Fruit fly (Drosophila melanogaster) whole organism, embryonic: ENCODE measurements around the gene CG5968.

Experiments
- ATbp ChIP-seq: fragments of 200-800 bp; sonication (Bioruptor generic); optimal IDR thresholded peaks from 2 replicates; lab custom pipeline; 2017; ENCODE audit warnings: missing biosample characterization, mild to moderate bottlenecking, missing genetic modification characterization, missing genetic modification reagents
- B-H2 ChIP-seq: fragments of 200-800 bp; sonication (Bioruptor generic); optimal IDR thresholded peaks from 2 replicates; lab custom pipeline; 2018; ENCODE audit warnings: missing biosample characterization, mild to moderate bottlenecking, missing genetic modification characterization
- BEAF-32 ChIP-seq: fragments of 200-800 bp; sonication (Bioruptor generic); optimal IDR thresholded peaks from 3 replicates; lab custom pipeline; 2017; ENCODE audit warnings: missing biosample characterization, missing genetic modification characterization, mild to moderate bottlenecking, moderate library complexity, missing genetic modification reagents
- CG10654 ChIP-seq: fragments of 200-800 bp; sonication (Bioruptor generic); optimal IDR thresholded peaks from 2 replicates; lab custom pipeline; 2016; ENCODE audit warnings: missing biosample characterization, missing genetic modification characterization
- CG11696 ChIP-seq: fragments of 200-800 bp; sonication (Bioruptor generic); IDR thresholded peaks from 2 replicates; pipeline ENCODE4 v1.3.6; 2022; ENCODE audit warnings: missing biosample characterization, missing genetic modification characterization
- CG12104 ChIP-seq: fragments of 200-800 bp; sonication (Bioruptor generic); optimal IDR thresholded peaks from 3 replicates; lab custom pipeline; 2016; ENCODE audit warnings: missing biosample characterization, missing genetic modification characterization
- CG14014 ChIP-seq: fragments of 200-800 bp; sonication (Bioruptor generic); IDR thresholded peaks from 2 replicates; pipeline ENCODE4 v1.3.6; 2022; ENCODE audit warnings: missing biosample characterization, missing genetic modification characterization
- CG14965 ChIP-seq: fragments of 200-800 bp; sonication (Bioruptor generic); optimal IDR thresholded peaks from 2 replicates; lab custom pipeline; 2016; ENCODE audit warnings: missing biosample characterization, missing genetic modification characterization, borderline replicate concordance
- CG15479 ChIP-seq: fragments of 200-800 bp; sonication (Bioruptor generic); optimal IDR thresholded peaks from 3 replicates; lab custom pipeline; 2019; ENCODE audit warnings: missing biosample characterization, mild to moderate bottlenecking, missing genetic modification characterization, moderate library complexity
- CG1602 ChIP-seq: fragments of 200-800 bp; sonication (Bioruptor generic); optimal IDR thresholded peaks from 3 replicates; lab custom pipeline; 2016; ENCODE audit warnings: missing biosample characterization, missing genetic modification characterization
- CG17802 ChIP-seq: fragments of 200-800 bp; sonication (Bioruptor generic); optimal IDR thresholded peaks from 2 replicates; lab custom pipeline; 2018; ENCODE audit warnings: missing biosample characterization, mild to moderate bottlenecking, missing genetic modification characterization, moderate library complexity
- CG2116 ChIP-seq: fragments of 200-800 bp; sonication (Bioruptor generic); optimal IDR thresholded peaks from 3 replicates; lab custom pipeline; 2018; ENCODE audit warnings: missing biosample characterization, mild to moderate bottlenecking, missing genetic modification characterization
- CG34224 ChIP-seq: fragments of 200-800 bp; sonication (Bioruptor generic); IDR thresholded peaks from 3 replicates; pipeline ENCODE4 v1.3.6; 2022; ENCODE audit warnings: missing biosample characterization, missing genetic modification characterization; ENCODE audit not compliant: partially characterized antibody
- CG34422 ChIP-seq: fragments of 200-800 bp; sonication (Bioruptor generic); IDR thresholded peaks from 3 replicates; pipeline ENCODE4 v1.3.6; 2022; ENCODE audit warnings: missing biosample characterization, missing genetic modification characterization
- CG3995 ChIP-seq: fragments of 200-800 bp; sonication (Bioruptor generic); optimal IDR thresholded peaks from 3 replicates; lab custom pipeline; 2016; ENCODE audit warnings: missing biosample characterization, missing genetic modification characterization
- CG5245 ChIP-seq: fragments of 200-800 bp; sonication (Bioruptor generic); optimal IDR thresholded peaks from 3 replicates; lab custom pipeline; 2016; ENCODE audit warnings: missing biosample characterization, missing genetic modification characterization
- CG7271 ChIP-seq: fragments of 200-800 bp; sonication (Bioruptor generic); optimal IDR thresholded peaks from 2 replicates; lab custom pipeline; 2018; ENCODE audit warnings: missing biosample characterization, mild to moderate bottlenecking, missing genetic modification characterization, moderate library complexity
- CG8944 ChIP-seq: fragments of 200-800 bp; sonication (Bioruptor generic); optimal IDR thresholded peaks from 3 replicates; lab custom pipeline; 2016; ENCODE audit warnings: missing biosample characterization, missing genetic modification characterization
- CHES-1-like ChIP-seq: fragments of 200-800 bp; sonication (Bioruptor generic); optimal IDR thresholded peaks from 2 replicates; lab custom pipeline; 2016; ENCODE audit warnings: missing biosample characterization, missing genetic modification characterization
- Dfd ChIP-seq, 2 experiments: fragments of >200 bp; optimal IDR thresholded peaks; 2 replicates each; lab custom pipeline; 2017; ENCODE audit warnings: missing biosample characterization in 2 of 2, missing genetic modification characterization in 2 of 2
- Doc2 ChIP-seq: fragments of 200-800 bp; sonication (Bioruptor generic); IDR thresholded peaks from 2 replicates; pipeline ENCODE4 v1.3.6; 2022; ENCODE audit warnings: missing biosample characterization, missing genetic modification characterization
- HLH4C ChIP-seq: fragments of 200-800 bp; sonication (Bioruptor generic); IDR thresholded peaks from 3 replicates; pipeline ENCODE4 v1.3.6; 2022; ENCODE audit warnings: missing biosample characterization, missing genetic modification characterization; ENCODE audit not compliant: partially characterized antibody
- Hey ChIP-seq: fragments of 200-800 bp; sonication (Bioruptor generic); optimal IDR thresholded peaks from 3 replicates; lab custom pipeline; 2018; ENCODE audit warnings: missing biosample characterization, mild to moderate bottlenecking, missing genetic modification characterization
- Hr3 ChIP-seq: fragments of 200-800 bp; sonication (Bioruptor generic); optimal IDR thresholded peaks from 3 replicates; lab custom pipeline; 2016; ENCODE audit warnings: missing biosample characterization, missing genetic modification characterization
- Lim3 ChIP-seq: fragments of 200-800 bp; sonication (Bioruptor generic); IDR thresholded peaks from 2 replicates; pipeline ENCODE4 v1.3.6; 2022; ENCODE audit warnings: missing biosample characterization, missing genetic modification characterization
- Mad ChIP-seq: fragments of 200-800 bp; sonication (Bioruptor generic); optimal IDR thresholded peaks from 2 replicates; lab custom pipeline; 2016; ENCODE audit warnings: missing biosample characterization, missing genetic modification characterization
- abd-A ChIP-seq: fragments of 200-800 bp; sonication (Bioruptor generic); optimal IDR thresholded peaks from 3 replicates; lab custom pipeline; 2019; ENCODE audit warnings: missing biosample characterization, mild to moderate bottlenecking, missing genetic modification characterization, moderate library complexity
- aop ChIP-seq: fragments of 200-800 bp; sonication (Bioruptor generic); IDR thresholded peaks from 2 replicates; pipeline ENCODE4 v1.3.6; 2022; ENCODE audit warnings: missing biosample characterization, missing genetic modification characterization
- bigmax ChIP-seq: fragments of 200-800 bp; sonication (Bioruptor generic); optimal IDR thresholded peaks from 2 replicates; lab custom pipeline; 2018; ENCODE audit warnings: missing biosample characterization, mild to moderate bottlenecking, missing genetic modification characterization
- btn ChIP-seq: fragments of 200-800 bp; sonication (Bioruptor generic); optimal IDR thresholded peaks from 2 replicates; lab custom pipeline; 2016; ENCODE audit warnings: missing biosample characterization, missing genetic modification characterization
- cad ChIP-seq: fragments of >200 bp; optimal IDR thresholded peaks from 2 replicates; lab custom pipeline; 2017; ENCODE audit warnings: missing biosample characterization, missing genetic modification characterization
- ci ChIP-seq: fragments of 200-800 bp; sonication (Bioruptor generic); IDR thresholded peaks from 3 replicates; pipeline ENCODE4 v1.3.6; 2022; ENCODE audit warnings: missing biosample characterization, missing genetic modification characterization
- dan ChIP-seq: fragments of 200-800 bp; sonication (Bioruptor generic); IDR thresholded peaks from 2 replicates; pipeline ENCODE4 v1.3.6; 2022; ENCODE audit warnings: missing biosample characterization, missing genetic modification characterization
- dm ChIP-seq: fragments of 200-800 bp; sonication (Bioruptor generic); optimal IDR thresholded peaks from 3 replicates; lab custom pipeline; 2016; ENCODE audit warnings: missing biosample characterization, missing genetic modification characterization
- fru ChIP-seq: fragments of >200 bp; optimal IDR thresholded peaks from 2 replicates; lab custom pipeline; 2017
- gcm ChIP-seq: fragments of 200-800 bp; sonication (Bioruptor generic); optimal IDR thresholded peaks from 2 replicates; lab custom pipeline; 2019; ENCODE audit warnings: missing biosample characterization, mild to moderate bottlenecking, missing genetic modification characterization, moderate library complexity
- gsb-n ChIP-seq: fragments of 200-800 bp; sonication (Bioruptor generic); optimal IDR thresholded peaks from 3 replicates; lab custom pipeline; 2018; ENCODE audit warnings: missing biosample characterization, mild to moderate bottlenecking, missing genetic modification characterization
- ind ChIP-seq: fragments of 200-800 bp; sonication (Bioruptor generic); optimal IDR thresholded peaks from 3 replicates; lab custom pipeline; 2016; ENCODE audit warnings: missing biosample characterization, missing genetic modification characterization
- jigr1 ChIP-seq: fragments of 200-800 bp; sonication (Bioruptor generic); IDR thresholded peaks from 3 replicates; pipeline ENCODE4 v1.3.6; 2022; ENCODE audit warnings: missing biosample characterization, missing genetic modification characterization
- kah ChIP-seq: fragments of 200-800 bp; sonication (Bioruptor generic); optimal IDR thresholded peaks from 2 replicates; lab custom pipeline; 2018; ENCODE audit warnings: missing biosample characterization, mild to moderate bottlenecking, missing genetic modification characterization
- klu ChIP-seq: fragments of 200-800 bp; sonication (Bioruptor generic); IDR thresholded peaks from 2 replicates; pipeline ENCODE4 v1.3.6; 2022; ENCODE audit warnings: missing biosample characterization, missing genetic modification characterization
- lmd ChIP-seq: fragments of 200-800 bp; sonication (Bioruptor generic); IDR thresholded peaks from 2 replicates; pipeline ENCODE4 v1.3.6; 2022; ENCODE audit warnings: missing biosample characterization, missing genetic modification characterization
- maf-S ChIP-seq: fragments of 200-800 bp; sonication (Bioruptor generic); optimal IDR thresholded peaks from 2 replicates; lab custom pipeline; 2016; ENCODE audit warnings: missing biosample characterization, missing genetic modification characterization
- mld ChIP-seq: fragments of 200-800 bp; sonication (Bioruptor generic); IDR thresholded peaks from 3 replicates; pipeline ENCODE4 v1.3.6; 2022; ENCODE audit warnings: missing biosample characterization, missing genetic modification characterization; ENCODE audit not compliant: partially characterized antibody
- nom ChIP-seq: fragments of 200-800 bp; sonication (Bioruptor generic); optimal IDR thresholded peaks from 2 replicates; lab custom pipeline; 2017; ENCODE audit warnings: missing biosample characterization, missing genetic modification characterization, mild to moderate bottlenecking, moderate library complexity, missing genetic modification reagents
- org-1 ChIP-seq: fragments of 200-800 bp; sonication (Bioruptor generic); optimal IDR thresholded peaks from 2 replicates; lab custom pipeline; 2017; ENCODE audit warnings: missing biosample characterization, missing genetic modification characterization
- pros ChIP-seq: fragments of 200-800 bp; sonication (Bioruptor generic); optimal IDR thresholded peaks from 3 replicates; lab custom pipeline; 2019; ENCODE audit warnings: missing biosample characterization, mild to moderate bottlenecking, missing genetic modification characterization, moderate library complexity
- sens ChIP-seq: fragments of 200-800 bp; sonication (Bioruptor generic); peaks from one replicate; lab custom pipeline; 2016; ENCODE audit warnings: missing biosample characterization, missing genetic modification characterization
- shn ChIP-seq: fragments of 200-800 bp; sonication (Bioruptor generic); optimal IDR thresholded peaks from 3 replicates; lab custom pipeline; 2016; ENCODE audit warnings: missing biosample characterization, missing genetic modification characterization
- stc ChIP-seq: fragments of 200-800 bp; sonication (Bioruptor generic); IDR thresholded peaks from 2 replicates; pipeline ENCODE4 v1.3.6; 2022; ENCODE audit warnings: missing biosample characterization, missing genetic modification characterization
- trem ChIP-seq: fragments of 200-800 bp; optimal IDR thresholded peaks from 3 replicates; lab custom pipeline; 2019; ENCODE audit warnings: missing biosample characterization, mild to moderate bottlenecking, missing genetic modification characterization, moderate library complexity
- usp ChIP-seq: fragments of >200 bp; optimal IDR thresholded peaks from 2 replicates; lab custom pipeline; 2017; ENCODE audit warnings: missing biosample characterization, missing genetic modification characterization
- yki ChIP-seq: fragments of >200 bp; optimal IDR thresholded peaks from 3 replicates; lab custom pipeline; 2018
- z ChIP-seq: fragments of 200-800 bp; sonication (Bioruptor generic); IDR thresholded peaks from 3 replicates; pipeline ENCODE4 v1.3.6; 2022; ENCODE audit warnings: missing biosample characterization, missing genetic modification characterization

CG5968 gene

DNA sequence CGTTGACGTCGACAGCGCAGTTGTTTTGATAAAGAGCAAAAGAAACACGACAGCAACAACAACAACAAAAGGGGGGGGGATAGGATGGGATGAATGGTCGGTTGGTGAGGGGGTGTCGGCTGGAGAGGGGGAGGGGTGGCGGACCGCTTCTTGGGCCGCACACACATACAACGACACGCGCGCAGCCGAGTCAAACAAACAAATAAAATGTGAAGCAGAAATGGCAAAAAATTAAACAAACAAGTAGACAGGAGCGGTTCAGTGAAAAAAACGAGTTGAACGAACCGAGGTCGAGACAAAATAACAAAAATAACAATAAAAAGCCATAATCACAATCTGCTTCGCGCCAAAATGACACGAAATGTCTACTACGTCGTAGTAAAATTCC is 16.4 kb downstream of the CG5968 start:
- no peak for TF ChIP-seq trem (tag; lab: Kevin White, UChicago)
- TF ChIP-seq cad (GFP tag; lab: Kevin White, UChicago): no peak
- peak; percentile 86 for TF ChIP-seq abd-A (tag; lab: Kevin White, UChicago)
- no peak for TF ChIP-seq Hr3 (GFP tag; lab: Kevin White, UChicago)
- no peak for TF ChIP-seq CG14965
- no peak for TF ChIP-seq BEAF-32 (GFP tag; lab: Kevin White, UChicago)
- TF ChIP-seq org-1 (GFP tag; lab: Kevin White, UChicago): no peak
- TF ChIP-seq dm (GFP tag; lab: Kevin White, UChicago): no peak
- TF ChIP-seq CG34224 (GFP tag; lab: Robert Waterston, UW): no peak
- TF ChIP-seq HLH4C (GFP tag; lab: Robert Waterston, UW): no peak
- no peak for TF ChIP-seq yki
- no peak for TF ChIP-seq lmd (GFP tag; lab: Robert Waterston, UW)
- TF ChIP-seq CG12104 (GFP tag; lab: Kevin White, UChicago): no peak
- no peak for TF ChIP-seq CG10654
- TF ChIP-seq Mad (GFP tag; lab: Kevin White, UChicago): no peak
- no peak for TF ChIP-seq kah
- TF ChIP-seq CG17802 (tag; lab: Kevin White, UChicago): no peak
- no peak for TF ChIP-seq gsb-n
- no peak for TF ChIP-seq CG8944
- no peak for TF ChIP-seq usp (GFP tag; lab: Kevin White, UChicago)
- no peak for TF ChIP-seq Dfd (GFP tag; optimal IDR thresholded peaks at IDR 0.05; lab: Kevin White, UChicago)
- 0 out of 3 replicates have a peak, but pooled peaks have one; percentile 58 for TF ChIP-seq CG34422 (GFP tag; lab: Robert Waterston, UW)
- no peak for TF ChIP-seq ci (GFP tag; lab: Robert Waterston, UW)
- TF ChIP-seq bigmax (GFP tag; lab: Kevin White, UChicago): no peak
- no peak for TF ChIP-seq CG5245 (GFP tag; lab: Kevin White, UChicago)
- no peak for TF ChIP-seq ind (GFP tag; lab: Kevin White, UChicago)
- TF ChIP-seq CG7271: no peak
- TF ChIP-seq pros: peak; percentile 60
- no peak for TF ChIP-seq aop (GFP tag; lab: Robert Waterston, UW)
- no peak for TF ChIP-seq shn (GFP tag; lab: Kevin White, UChicago)
- TF ChIP-seq Doc2 (GFP tag; lab: Robert Waterston, UW): no peak
- TF ChIP-seq CG14014 (GFP tag; lab: Robert Waterston, UW): no peak; the same call in 1 of the 2 replicates
- TF ChIP-seq CG3995 (GFP tag; lab: Kevin White, UChicago): no peak
- TF ChIP-seq fru (lab: Kevin White, UChicago): no peak
- TF ChIP-seq mld: no peak
- no peak for TF ChIP-seq z (GFP tag; lab: Robert Waterston, UW)
- no peak for TF ChIP-seq B-H2 (GFP tag; lab: Kevin White, UChicago)
- peak; percentile 44 for TF ChIP-seq Hey (tag; lab: Kevin White, UChicago)
- TF ChIP-seq CG15479 (GFP tag; lab: Kevin White, UChicago): no peak
- TF ChIP-seq klu: no peak; the same call in 1 of the 2 replicates
- TF ChIP-seq maf-S: no peak
- TF ChIP-seq gcm (GFP tag; lab: Kevin White, UChicago): no peak
- peak; percentile 50 for TF ChIP-seq nom
- TF ChIP-seq stc (GFP tag; lab: Robert Waterston, UW): no peak; the same call in 1 of the 2 replicates
- TF ChIP-seq ATbp (GFP tag; lab: Kevin White, UChicago): no peak
- no peak for TF ChIP-seq CHES-1-like
- TF ChIP-seq CG1602 (GFP tag; lab: Kevin White, UChicago): no peak
- TF ChIP-seq CG2116 (GFP tag; lab: Kevin White, UChicago): no peak
- TF ChIP-seq btn (GFP tag; lab: Kevin White, UChicago): no peak
- no peak for TF ChIP-seq sens (GFP tag; lab: Kevin White, UChicago)
- TF ChIP-seq jigr1: no peak
- TF ChIP-seq CG11696 (GFP tag; lab: Robert Waterston, UW): no peak
- TF ChIP-seq dan (GFP tag; lab: Robert Waterston, UW): no peak
- no peak for TF ChIP-seq Lim3 (GFP tag; lab: Robert Waterston, UW)
